Worm (Caenorhabditis elegans) whole organism, L1 larva: ENCODE results near the gene F02C12.2.
A peak's percentile ranks its signal among the peaks of the same experiment; 100 is the strongest.

Experiments
- C16A3.4 ChIP-seq: fragments of 150-350 bp; optimal IDR thresholded peaks from 2 replicates; lab custom pipeline; 2014; ENCODE audit warnings: missing biosample characterization, missing genetic modification characterization
- C34B4.2 ChIP-seq: sonication (generic microtip); optimal IDR thresholded peaks from 2 replicates; lab custom pipeline; 2017; ENCODE audit warnings: mild to moderate bottlenecking, missing genetic modification characterization, missing compliant biosample characterization
- F16B12.6 ChIP-seq: fragments of 150-350 bp; optimal IDR thresholded peaks from 2 replicates; lab custom pipeline; 2014; ENCODE audit warnings: missing biosample characterization, missing genetic modification characterization
- aha-1 ChIP-seq: fragments of 150-350 bp; optimal IDR thresholded peaks from 2 replicates; lab custom pipeline; 2014; ENCODE audit warnings: missing biosample characterization, missing genetic modification characterization
- alr-1 ChIP-seq: fragments of 200-800 bp; sonication (Bioruptor generic); optimal IDR thresholded peaks from 2 replicates; lab custom pipeline; 2018; ENCODE audit warnings: borderline replicate concordance, mild to moderate bottlenecking, missing genetic modification characterization, missing compliant biosample characterization
- ceh-88 ChIP-seq: fragments of 200-800 bp; sonication (Bioruptor generic); IDR thresholded peaks from 2 replicates; pipeline ENCODE4 v1.3.6; 2022; ENCODE audit warnings: missing genetic modification characterization, missing compliant biosample characterization
- ces-1 ChIP-seq: fragments of 150-350 bp; optimal IDR thresholded peaks from 2 replicates; lab custom pipeline; 2014; ENCODE audit warnings: missing biosample characterization, missing genetic modification reagents, missing genetic modification characterization
- dpl-1 ChIP-seq, 3 experiments: fragments of 150-350 bp in 2 of 3; sonication (generic microtip) in 1 of 3; optimal IDR thresholded peaks; 2 replicates each; lab custom pipeline; 2014 to 2017; ENCODE audit warnings: missing biosample characterization in 3 of 3, missing genetic modification characterization in 3 of 3, missing genetic modification reagents in 3 of 3
- egl-13 ChIP-seq: sonication (generic microtip); optimal IDR thresholded peaks from 2 replicates; lab custom pipeline; 2016; ENCODE audit warnings: missing genotype, missing genetic modification reagents, missing genetic modification characterization, missing compliant biosample characterization
- ets-5 ChIP-seq: fragments of 200-800 bp; sonication (Bioruptor generic); IDR thresholded peaks from 2 replicates; pipeline ENCODE4 v1.3.6; 2022; ENCODE audit warnings: missing genetic modification characterization, missing compliant biosample characterization
- fkh-10 ChIP-seq: sonication (generic microtip); optimal IDR thresholded peaks from 2 replicates; lab custom pipeline; 2017; ENCODE audit warnings: missing biosample characterization, missing genetic modification reagents, missing genetic modification characterization
- fkh-4 ChIP-seq: sonication (generic microtip); optimal IDR thresholded peaks from 2 replicates; lab custom pipeline; 2016; ENCODE audit warnings: missing compliant biosample characterization, missing genetic modification characterization, borderline replicate concordance
- fkh-8 ChIP-seq: sonication (generic microtip); optimal IDR thresholded peaks from 2 replicates; lab custom pipeline; 2016; ENCODE audit warnings: mild to moderate bottlenecking, missing genetic modification characterization, missing compliant biosample characterization
- fos-1 ChIP-seq: fragments of 150-350 bp; optimal IDR thresholded peaks from 2 replicates; lab custom pipeline; 2014; ENCODE audit warnings: missing biosample characterization, missing genetic modification characterization
- hlh-17 ChIP-seq: fragments of 200-800 bp; sonication (Bioruptor generic); optimal IDR thresholded peaks from 2 replicates; lab custom pipeline; 2018; ENCODE audit warnings: missing genetic modification characterization, mild to moderate bottlenecking, missing compliant biosample characterization, moderate library complexity, borderline replicate concordance
- hlh-4 ChIP-seq: sonication (generic microtip); optimal IDR thresholded peaks from 2 replicates; lab custom pipeline; 2016; ENCODE audit warnings: mild to moderate bottlenecking, missing genetic modification characterization, missing compliant biosample characterization
- jun-1 ChIP-seq: fragments of 150-350 bp; optimal IDR thresholded peaks from 2 replicates; lab custom pipeline; 2014; ENCODE audit warnings: missing biosample characterization, missing genetic modification reagents, missing genetic modification characterization
- lin-15B ChIP-seq: fragments of 150-350 bp; sonication (generic microtip); optimal IDR thresholded peaks from 3 replicates; lab custom pipeline; 2014; ENCODE audit warnings: missing biosample characterization, missing genetic modification characterization
- lin-35 ChIP-seq, 2 experiments: fragments of 150-350 bp; optimal IDR thresholded peaks; 2 replicates each; lab custom pipeline; 2014; ENCODE audit warnings: missing biosample characterization in 2 of 2, missing genetic modification characterization in 2 of 2, missing genetic modification reagents in 2 of 2
- lsy-2 ChIP-seq, 2 experiments: fragments of 150-350 bp; optimal IDR thresholded peaks; 2 replicates each; lab custom pipeline; 2014; ENCODE audit warnings: missing biosample characterization in 2 of 2, missing genetic modification characterization in 2 of 2
- mab-9 ChIP-seq: fragments of 200-800 bp; sonication (Bioruptor generic); IDR thresholded peaks from 2 replicates; pipeline ENCODE4 v1.3.6; 2022; ENCODE audit warnings: missing genetic modification reagents, missing genetic modification characterization, missing compliant biosample characterization
- mdl-1 ChIP-seq, 2 experiments: fragments of 150-350 bp; optimal IDR thresholded peaks; 2 replicates each; lab custom pipeline; 2014 to 2017; ENCODE audit warnings: missing biosample characterization in 2 of 2, missing genetic modification characterization in 2 of 2, inconsistent platforms in 1 of 2
- mep-1 ChIP-seq: fragments of 150-350 bp; optimal IDR thresholded peaks from 2 replicates; lab custom pipeline; 2014; ENCODE audit warnings: missing biosample characterization, missing genetic modification characterization
- nhr-11 ChIP-seq: fragments of 150-350 bp; optimal IDR thresholded peaks from 2 replicates; lab custom pipeline; 2014; ENCODE audit warnings: missing biosample characterization, missing genetic modification characterization
- nhr-12 ChIP-seq: sonication (generic microtip); optimal IDR thresholded peaks from 2 replicates; lab custom pipeline; 2017; ENCODE audit warnings: missing biosample characterization, missing genetic modification characterization
- nhr-20 ChIP-seq: sonication (generic microtip); optimal IDR thresholded peaks from 2 replicates; lab custom pipeline; 2016; ENCODE audit warnings: mild to moderate bottlenecking, missing genetic modification characterization, missing compliant biosample characterization
- nhr-237 ChIP-seq: fragments of 150-350 bp; optimal IDR thresholded peaks from 2 replicates; lab custom pipeline; 2014; ENCODE audit warnings: missing biosample characterization, missing genetic modification characterization
- nhr-47 ChIP-seq: sonication (generic microtip); optimal IDR thresholded peaks from 2 replicates; lab custom pipeline; 2016; ENCODE audit warnings: mild to moderate bottlenecking, missing genetic modification characterization, moderate library complexity, missing compliant biosample characterization
- nhr-71 ChIP-seq: sonication (generic microtip); optimal IDR thresholded peaks from 2 replicates; lab custom pipeline; 2016; ENCODE audit warnings: mild to moderate bottlenecking, missing genetic modification characterization, moderate library complexity, missing compliant biosample characterization
- nhr-76 ChIP-seq: sonication (generic microtip); optimal IDR thresholded peaks from 2 replicates; lab custom pipeline; 2017; ENCODE audit warnings: missing biosample characterization, missing genetic modification characterization
- nhr-85 ChIP-seq: sonication (generic microtip); peaks from one replicate; lab custom pipeline; 2016; ENCODE audit warnings: missing genetic modification characterization, inconsistent platforms, missing compliant biosample characterization
- pag-3 ChIP-seq: sonication (generic microtip); optimal IDR thresholded peaks from 2 replicates; lab custom pipeline; 2017; ENCODE audit warnings: missing genetic modification characterization, mild to moderate bottlenecking, missing compliant biosample characterization, antibody characterized with exemption, borderline replicate concordance; ENCODE audit not compliant: insufficient read depth
- pax-3 ChIP-seq: fragments of 200-800 bp; sonication (Bioruptor generic); optimal IDR thresholded peaks from 2 replicates; lab custom pipeline; 2018; ENCODE audit warnings: mild to moderate bottlenecking, missing genetic modification characterization, moderate library complexity, missing compliant biosample characterization
- pqm-1 ChIP-seq: sonication (generic microtip); optimal IDR thresholded peaks from 3 replicates; lab custom pipeline; 2017; ENCODE audit warnings: missing biosample characterization, missing genetic modification characterization
- rnt-1 ChIP-seq: sonication (generic microtip); optimal IDR thresholded peaks from 2 replicates; lab custom pipeline; 2016; ENCODE audit warnings: mild to moderate bottlenecking, missing genetic modification characterization, moderate library complexity, missing compliant biosample characterization
- skn-1 ChIP-seq: fragments of 150-350 bp; optimal IDR thresholded peaks from 2 replicates; lab custom pipeline; 2014; ENCODE audit warnings: missing biosample characterization, missing genetic modification characterization
- sox-4 ChIP-seq: sonication (generic microtip); optimal IDR thresholded peaks from 2 replicates; lab custom pipeline; 2016; ENCODE audit warnings: missing genetic modification characterization, missing compliant biosample characterization
- sptf-1 ChIP-seq: fragments of 150-350 bp; optimal IDR thresholded peaks from 2 replicates; lab custom pipeline; 2014; ENCODE audit warnings: missing biosample characterization, missing genetic modification characterization
- sup-37 ChIP-seq: fragments of 200-800 bp; sonication (Bioruptor generic); optimal IDR thresholded peaks from 2 replicates; lab custom pipeline; 2018; ENCODE audit warnings: mild to moderate bottlenecking, missing genetic modification characterization, missing compliant biosample characterization
- tbx-2 ChIP-seq: sonication (generic microtip); optimal IDR thresholded peaks from 2 replicates; lab custom pipeline; 2016; ENCODE audit warnings: missing genetic modification characterization, missing compliant biosample characterization
- tlp-1 ChIP-seq: fragments of 150-350 bp; optimal IDR thresholded peaks from 2 replicates; lab custom pipeline; 2014; ENCODE audit warnings: missing biosample characterization, missing genetic modification characterization
- unc-130 ChIP-seq: fragments of 150-350 bp; optimal IDR thresholded peaks from 2 replicates; lab custom pipeline; 2017; ENCODE audit warnings: missing biosample characterization, missing genetic modification characterization, inconsistent platforms
- unc-62 ChIP-seq: fragments of 150-350 bp; optimal IDR thresholded peaks from 2 replicates; lab custom pipeline; 2014; ENCODE audit warnings: missing biosample characterization, missing genetic modification reagents, missing genetic modification characterization
- unc-86 ChIP-seq: sonication (generic microtip); optimal IDR thresholded peaks from 2 replicates; lab custom pipeline; 2016; ENCODE audit warnings: missing genetic modification characterization, missing compliant biosample characterization
- xbp-1 ChIP-seq: sonication (generic microtip); optimal IDR thresholded peaks from 2 replicates; lab custom pipeline; 2016; ENCODE audit warnings: missing genetic modification characterization, missing compliant biosample characterization
- zag-1 ChIP-seq: fragments of 150-350 bp; optimal IDR thresholded peaks from 2 replicates; lab custom pipeline; 2014; ENCODE audit warnings: missing biosample characterization, missing genetic modification characterization
- ztf-4 ChIP-seq: fragments of 150-350 bp; optimal IDR thresholded peaks from 2 replicates; lab custom pipeline; 2014; ENCODE audit warnings: missing biosample characterization, missing genetic modification characterization

The F02C12.2 gene

DNA sequence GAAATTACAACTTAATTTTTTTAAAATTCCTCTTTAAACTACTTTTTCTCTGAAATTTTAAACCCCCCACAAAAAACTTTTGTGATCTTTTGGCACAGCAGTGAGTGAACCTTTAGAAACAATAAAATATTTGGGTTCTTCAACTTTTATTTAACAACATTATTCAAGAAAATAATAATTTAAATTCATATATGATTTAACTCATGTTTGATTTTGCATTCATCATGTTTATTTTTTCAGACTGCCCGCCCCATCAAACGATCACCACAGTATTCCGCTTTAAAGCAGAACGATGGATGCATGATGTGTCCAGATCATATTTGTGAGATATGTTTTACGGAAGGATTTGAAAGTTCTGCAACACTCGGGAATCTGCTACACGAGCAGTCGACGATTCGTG is 47.3 kb upstream of the F02C12.2 start, which contains the start of gene set-8:
set-8 (plus strand) TSS at position 301 of the 400 bp plus-strand sequence.
- TF ChIP-seq tbx-2: no peak
- no peak for TF ChIP-seq pqm-1 (tag; lab: Kevin White, UChicago)
- no peak for TF ChIP-seq C34B4.2 (tag; lab: Kevin White, UChicago)
- no peak for TF ChIP-seq F16B12.6 (tag; lab: Kevin White, UChicago)
- no peak for TF ChIP-seq fkh-8 (tag; lab: Kevin White, UChicago)
- TF ChIP-seq nhr-20 (tag; lab: Kevin White, UChicago): no peak
- TF ChIP-seq fkh-4 (tag; lab: Kevin White, UChicago): no peak
- no peak for TF ChIP-seq C16A3.4
- no peak for TF ChIP-seq ets-5 (GFP tag; lab: Robert Waterston, UW)
- no peak for TF ChIP-seq nhr-237 (tag; lab: Kevin White, UChicago)
- no peak for TF ChIP-seq nhr-47
- TF ChIP-seq unc-86 (tag; lab: Kevin White, UChicago): no peak
- TF ChIP-seq alr-1 (tag; lab: Kevin White, UChicago): no peak
- TF ChIP-seq nhr-76 (tag; lab: Kevin White, UChicago): no peak
- no peak for TF ChIP-seq unc-62 (GFP tag; lab: Kevin White, UChicago)

DNA sequence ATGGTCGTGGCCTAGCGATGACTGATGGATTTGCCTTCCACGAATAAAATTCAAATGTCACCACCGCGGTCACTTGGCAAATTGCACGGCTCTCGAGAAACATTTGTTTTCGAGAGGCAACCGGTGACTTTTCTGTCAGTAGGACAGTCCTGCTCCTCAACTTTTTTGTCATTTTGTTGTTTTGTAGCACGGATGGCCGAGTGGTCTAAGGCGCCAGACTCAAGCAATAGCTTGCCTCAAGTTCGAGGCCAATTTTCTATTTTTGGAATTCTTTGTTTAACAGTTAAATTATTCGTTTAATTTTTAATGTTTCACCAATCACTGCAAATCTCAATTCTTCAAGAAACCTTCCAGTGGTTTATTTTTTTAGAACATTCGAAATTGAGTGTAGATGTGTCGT is 45.1 kb upstream of the F02C12.2 start:
- TF ChIP-seq tlp-1 (tag; lab: Kevin White, UChicago): no peak
- TF ChIP-seq nhr-237 (tag; lab: Kevin White, UChicago): no peak
- no peak for TF ChIP-seq nhr-76 (tag; lab: Kevin White, UChicago)
- no peak for TF ChIP-seq pag-3
- no peak for TF ChIP-seq nhr-12 (tag; lab: Kevin White, UChicago)
- no peak for TF ChIP-seq ets-5 (GFP tag; lab: Robert Waterston, UW)
- no peak for TF ChIP-seq fkh-10
- no peak for TF ChIP-seq unc-130 (tag; lab: Kevin White, UChicago)
- no peak for TF ChIP-seq ces-1 (GFP tag; lab: Kevin White, UChicago)
- TF ChIP-seq mab-9: no peak
- TF ChIP-seq sox-4 (tag; lab: Kevin White, UChicago): no peak
- TF ChIP-seq nhr-11 (tag; lab: Kevin White, UChicago): no peak
- TF ChIP-seq lsy-2 (tag; optimal IDR thresholded peaks at IDR 0.05; lab: Kevin White, UChicago): no peak

DNA sequence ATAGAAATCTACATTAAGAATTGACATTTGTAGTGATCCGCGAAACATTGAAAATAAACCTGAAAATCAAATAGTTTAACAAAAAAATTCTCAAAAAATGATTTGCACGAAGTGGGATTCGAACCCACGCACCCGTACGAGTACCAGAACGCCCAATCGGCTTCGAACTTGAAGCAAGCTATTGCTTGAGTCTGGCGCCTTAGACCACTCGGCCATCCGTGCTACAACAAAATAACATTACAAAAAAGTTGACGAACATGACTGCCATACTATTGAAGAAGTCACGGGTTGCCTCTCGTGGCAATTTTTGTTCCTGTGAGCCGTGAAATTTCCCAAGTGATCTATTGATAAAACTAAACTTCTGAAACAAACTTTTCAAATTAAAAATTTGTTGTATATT is 44.2 kb upstream of the F02C12.2 start:
- no peak for TF ChIP-seq nhr-12 (tag; lab: Kevin White, UChicago)
- TF ChIP-seq sup-37 (GFP tag; lab: Kevin White, UChicago): no peak
- TF ChIP-seq mep-1: no peak
- no peak for TF ChIP-seq F16B12.6 (tag; lab: Kevin White, UChicago)
- TF ChIP-seq jun-1: no peak
- no peak for TF ChIP-seq pax-3 (tag; lab: Kevin White, UChicago)
- no peak for TF ChIP-seq tbx-2
- no peak for TF ChIP-seq zag-1 (tag; lab: Kevin White, UChicago)
- TF ChIP-seq skn-1 (tag; lab: Kevin White, UChicago): no peak
- no peak for TF ChIP-seq lin-15B
- TF ChIP-seq nhr-237 (tag; lab: Kevin White, UChicago): no peak

DNA sequence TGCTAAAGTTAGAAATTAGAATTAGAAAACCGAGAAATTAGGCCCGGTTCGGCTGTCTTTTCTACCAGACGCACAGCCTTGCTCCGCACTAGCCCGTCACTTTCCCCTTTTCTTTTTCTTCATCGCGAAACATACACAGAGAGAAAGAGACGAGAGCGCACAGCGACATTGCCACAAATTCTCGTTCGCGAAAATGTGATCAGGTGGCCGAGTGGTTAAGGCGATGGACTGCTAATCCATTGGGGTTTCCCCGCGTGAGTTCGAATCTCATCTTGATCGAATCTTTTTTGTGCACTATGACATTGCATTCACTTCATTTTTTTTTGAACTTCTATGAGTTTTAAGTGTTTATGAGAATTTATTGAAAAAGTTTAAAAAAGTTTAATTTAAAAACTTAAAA is 43.3 kb upstream of the F02C12.2 start:
- TF ChIP-seq fkh-10 (peak; percentile 68), lin-35 (GFP tag; optimal IDR thresholded peaks at IDR 0.05; lab: Kevin White, UChicago) (peak in 1 of 2 experiments; percentile 45), xbp-1 (tag; lab: Kevin White, UChicago) (peak; percentile 30), dpl-1 (GFP tag; optimal IDR thresholded peaks at IDR 0.05; lab: Kevin White, UChicago) (no peak), fos-1 (tag; lab: Kevin White, UChicago) (peak; percentile 33), hlh-17 (GFP tag; lab: Kevin White, UChicago) (no peak), pqm-1 (tag; lab: Kevin White, UChicago) (no peak), mdl-1 (tag; optimal IDR thresholded peaks at IDR 0.05; lab: Kevin White, UChicago) (peak in 1 of 2 experiments; percentile 44), egl-13 (tag; lab: Kevin White, UChicago) (peak; percentile 43), nhr-85 (tag; lab: Kevin White, UChicago) (no peak), sup-37 (GFP tag; lab: Kevin White, UChicago) (no peak), sox-4 (tag; lab: Kevin White, UChicago) (peak; percentile 33), nhr-237 (tag; lab: Kevin White, UChicago) (no peak), hlh-4 (tag; lab: Kevin White, UChicago) (no peak), ets-5 (GFP tag; lab: Robert Waterston, UW) (no peak), rnt-1 (peak; percentile 59), aha-1 (tag; lab: Kevin White, UChicago) (no peak), alr-1 (tag; lab: Kevin White, UChicago) (no peak), ceh-88 (GFP tag; lab: Robert Waterston, UW) (peak; percentile 30; the same call in 1 of the 2 replicates), skn-1 (tag; lab: Kevin White, UChicago) (no peak), ztf-4 (no peak), unc-62 (GFP tag; lab: Kevin White, UChicago) (no peak), sptf-1 (tag; lab: Kevin White, UChicago) (no peak), nhr-71 (peak; percentile 53)
